4 worm cellular contexts compared by ENCODE assay signal in genomic region chrV:14658131-14658530, ce11.
TF ChIP-seq lines count a peak whose summit lies in the region.

Gene slc-25A29 (minus strand): TSS chrV:14658175.

TF ChIP-seq in whole organism, L1 larva, 84 proteins besides CTCF, POLR2A, EP300 and RAD21 (continues in another document):
- TF ChIP-seq nhr-90 (tag; optimal IDR thresholded peaks at IDR 0.05; lab: Kevin White, UChicago; ENCODE audit: poor library complexity) (no peak), nhr-47 (tag; optimal IDR thresholded peaks at IDR 0.05; lab: Kevin White, UChicago) (no peak), lin-14 (GFP tag; optimal IDR thresholded peaks at IDR 0.05; lab: Kevin White, UChicago) (peak; percentile 15), elt-3 (tag; optimal IDR thresholded peaks at IDR 0.05; lab: Kevin White, UChicago) (peak in 2 of 6 experiments; percentile 2 to 41), unc-62 (GFP tag; optimal IDR thresholded peaks at IDR 0.05; lab: Kevin White, UChicago) (no peak), mep-1 (tag; optimal IDR thresholded peaks at IDR 0.05; lab: Kevin White, UChicago) (no peak), ztf-11 (tag; optimal IDR thresholded peaks at IDR 0.05; lab: Kevin White, UChicago) (no peak), efl-1 (optimal IDR thresholded peaks at IDR 0.05; lab: Kevin White, UChicago) (no peak), efl-1 (GFP tag; optimal IDR thresholded peaks at IDR 0.05 in 1 of 2; lab: Kevin White, UChicago) (peak in 1 of 2 experiments; percentile 79), isw-1 (GFP tag; IDR thresholded peaks at IDR 0.05; lab: Robert Waterston, UW) (no peak), fkh-8 (tag; optimal IDR thresholded peaks at IDR 0.05; lab: Kevin White, UChicago) (no peak), hpl-2 (GFP tag; optimal IDR thresholded peaks at IDR 0.05; lab: Kevin White, UChicago) (no peak), fkh-10 (GFP tag; optimal IDR thresholded peaks at IDR 0.05; lab: Kevin White, UChicago) (no peak), lsy-2 (tag; optimal IDR thresholded peaks at IDR 0.05; lab: Kevin White, UChicago) (no peak), ceh-8 (GFP tag; optimal IDR thresholded peaks at IDR 0.05; lab: Kevin White, UChicago) (no peak), lir-3 (tag; optimal IDR thresholded peaks at IDR 0.05; lab: Kevin White, UChicago; ENCODE audit: poor library complexity) (no peak), nhr-71 (tag; optimal IDR thresholded peaks at IDR 0.05; lab: Kevin White, UChicago) (peak; percentile 9), aha-1 (tag; optimal IDR thresholded peaks at IDR 0.05; lab: Kevin White, UChicago) (no peak), ceh-82 (tag; optimal IDR thresholded peaks at IDR 0.05; lab: Kevin White, UChicago) (no peak), lin-13 (GFP tag; optimal IDR thresholded peaks at IDR 0.05; lab: Kevin White, UChicago) (no peak), hlh-17 (GFP tag; optimal IDR thresholded peaks at IDR 0.05; lab: Kevin White, UChicago; ENCODE audit: borderline replicate concordance) (no peak), F16B12.6 (tag; optimal IDR thresholded peaks at IDR 0.05; lab: Kevin White, UChicago) (no peak), vab-15 (tag; optimal IDR thresholded peaks at IDR 0.05; lab: Kevin White, UChicago) (no peak)

TF ChIP-seq in whole organism, L2 larva, 48 proteins besides CTCF, POLR2A, EP300 and RAD21:
- no peak for TF ChIP-seq unc-62 (GFP tag; optimal IDR thresholded peaks at IDR 0.05; lab: Kevin White, UChicago)
- TF ChIP-seq nhr-21 (tag; optimal IDR thresholded peaks at IDR 0.05; lab: Kevin White, UChicago) = peak; percentile 8
- TF ChIP-seq fos-1 (tag; optimal IDR thresholded peaks at IDR 0.05; lab: Kevin White, UChicago) = peak; percentile 4
- TF ChIP-seq sma-9 (GFP tag; optimal IDR thresholded peaks at IDR 0.05; lab: Kevin White, UChicago) = peak; percentile 32
- no peak for TF ChIP-seq sma-9 (tag; optimal IDR thresholded peaks at IDR 0.05; lab: Kevin White, UChicago)

TF ChIP-seq in whole organism, L3 larva, 47 proteins besides CTCF, POLR2A, EP300 and RAD21:
- TF ChIP-seq mml-1 (tag; optimal IDR thresholded peaks at IDR 0.05; lab: Kevin White, UChicago) (no peak), pqm-1 (tag; optimal IDR thresholded peaks at IDR 0.05; lab: Kevin White, UChicago) (no peak), elt-3 (tag; optimal IDR thresholded peaks at IDR 0.05; lab: Kevin White, UChicago) (peak in 2 of 3 experiments; percentile 54 to 63), elt-2 (tag; optimal IDR thresholded peaks at IDR 0.05; lab: Kevin White, UChicago) (no peak), aly-2 (tag; optimal IDR thresholded peaks at IDR 0.05; lab: Kevin White, UChicago) (no peak), unc-62 (GFP tag; optimal IDR thresholded peaks at IDR 0.05; lab: Kevin White, UChicago) (no peak), lin-39 (tag; optimal IDR thresholded peaks at IDR 0.05; lab: Kevin White, UChicago) (no peak), nfya-1 (tag; optimal IDR thresholded peaks at IDR 0.05; lab: Kevin White, UChicago; ENCODE audit: insufficient read depth) (no peak), eor-1 (tag; optimal IDR thresholded peaks at IDR 0.05; lab: Kevin White, UChicago) (no peak), pha-4 (tag; optimal IDR thresholded peaks at IDR 0.05; lab: Kevin White, UChicago) (no peak), mdl-1 (tag; optimal IDR thresholded peaks at IDR 0.05; lab: Kevin White, UChicago) (no peak), sea-2 (GFP tag; optimal IDR thresholded peaks at IDR 0.05; lab: Kevin White, UChicago) (no peak), nhr-25 (tag; optimal IDR thresholded peaks at IDR 0.05; lab: Kevin White, UChicago) (peak; percentile 37), R02D3.7 (tag; optimal IDR thresholded peaks at IDR 0.05; lab: Kevin White, UChicago) (no peak), nhr-23 (tag; optimal IDR thresholded peaks at IDR 0.05; lab: Kevin White, UChicago) (peak; percentile 16)

TF ChIP-seq in whole organism, L4 larva, 104 proteins besides CTCF, POLR2A, EP300 and RAD21:
- peak; percentile 36 for TF ChIP-seq mxl-3 (GFP tag; optimal IDR thresholded peaks at IDR 0.05; lab: Kevin White, UChicago)
- TF ChIP-seq aly-2 (tag; optimal IDR thresholded peaks at IDR 0.05; lab: Kevin White, UChicago) = no peak
- TF ChIP-seq set-16 (GFP tag; IDR thresholded peaks at IDR 0.05; lab: Robert Waterston, UW) = no peak
- TF ChIP-seq tag-97 (GFP tag; IDR thresholded peaks at IDR 0.05; lab: Robert Waterston, UW) = no peak
- no peak for TF ChIP-seq lin-13 (GFP tag; optimal IDR thresholded peaks at IDR 0.05; lab: Kevin White, UChicago)
- no peak for TF ChIP-seq dmd-8 (GFP tag; IDR thresholded peaks at IDR 0.05; lab: Robert Waterston, UW)
- TF ChIP-seq F49E8.2 (tag; optimal IDR thresholded peaks at IDR 0.05; lab: Kevin White, UChicago; ENCODE audit: borderline replicate concordance) = no peak
- no peak for TF ChIP-seq dve-1 (tag; optimal IDR thresholded peaks at IDR 0.05; lab: Kevin White, UChicago; ENCODE audit: insufficient read depth)
- TF ChIP-seq madf-9 (GFP tag; conservative IDR thresholded peaks at IDR 0.05; lab: Robert Waterston, UW) = no peak
- TF ChIP-seq nhr-28 (tag; optimal IDR thresholded peaks at IDR 0.05; lab: Kevin White, UChicago) = peak; percentile 19
- TF ChIP-seq T26A8.4 (GFP tag; IDR thresholded peaks at IDR 0.05; lab: Robert Waterston, UW) = no peak
- TF ChIP-seq hlh-30 (tag; optimal IDR thresholded peaks at IDR 0.05; lab: Kevin White, UChicago; ENCODE audit: insufficient read depth) = peak; percentile 3
- no peak for TF ChIP-seq egl-43 (GFP tag; IDR thresholded peaks at IDR 0.05; lab: Robert Waterston, UW)
- TF ChIP-seq hlh-11 (tag; optimal IDR thresholded peaks at IDR 0.05; lab: Kevin White, UChicago) = peak; percentile 25
- no peak for TF ChIP-seq daf-16 (GFP tag; optimal IDR thresholded peaks at IDR 0.05; lab: Kevin White, UChicago)
- TF ChIP-seq daf-16 (tag; optimal IDR thresholded peaks at IDR 0.05; lab: Kevin White, UChicago) = no peak
- no peak for TF ChIP-seq R02D3.7 (tag; optimal IDR thresholded peaks at IDR 0.05; lab: Kevin White, UChicago)
- no peak for TF ChIP-seq zfp-3 (GFP tag; conservative IDR thresholded peaks at IDR 0.05; lab: Robert Waterston, UW)
- TF ChIP-seq lsy-2 (tag; optimal IDR thresholded peaks at IDR 0.05; lab: Kevin White, UChicago) = no peak
- peak in 1 of 2 experiments; percentile 4 for TF ChIP-seq mdl-1 (tag; optimal IDR thresholded peaks at IDR 0.05; lab: Kevin White, UChicago)
- TF ChIP-seq vab-7 (GFP tag; IDR thresholded peaks at IDR 0.05; lab: Robert Waterston, UW) = no peak
- TF ChIP-seq unc-39 (tag; optimal IDR thresholded peaks at IDR 0.05; lab: Kevin White, UChicago) = no peak
TF ChIP-seq in whole organism, L4 larva: peak in this region for 5.

Comparison
In these comparisons a context has a peak if more than half of its experiments do, and no peak if none do; other contexts are left out.
1. Of the 29 proteins assayed by ChIP-seq in both whole organism, L4 larva and whole organism, L1 larva: peak only in whole organism, L4 larva: nhr-28; only in whole organism, L1 larva: none; in both: none; in neither: 27; mixed calls (peak in some experiments, not most) for 1.